4 fruit fly cellular contexts compared by ENCODE assay signal in the genomic region with DNA sequence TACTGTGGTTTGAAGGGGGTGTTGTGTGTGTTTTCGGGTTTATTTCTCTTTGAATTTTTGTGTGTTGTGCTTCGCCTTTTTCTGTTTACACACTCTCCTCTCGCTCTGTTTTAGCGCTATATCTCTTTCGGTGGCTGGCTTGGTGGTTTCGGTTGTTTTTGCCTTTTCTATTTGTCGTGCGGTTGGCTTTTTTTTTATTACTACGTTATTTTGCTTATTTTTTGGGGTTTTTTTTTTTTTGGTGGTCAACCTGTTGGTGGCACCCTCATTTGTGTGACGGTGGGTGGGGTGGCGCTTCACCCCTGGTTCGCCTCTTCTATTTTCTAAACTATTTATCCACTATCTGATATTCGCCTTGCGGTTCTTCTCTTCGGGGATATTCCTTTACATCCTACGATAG.
TF ChIP-seq lines count a peak whose summit lies in the region.

No protein-coding gene starts in this region.

- TF ChIP-seq CTCF in whole organism, embryonic (GFP tag; optimal IDR thresholded peaks at IDR 0.05; lab: Kevin White, UChicago) = no peak

TF ChIP-seq in whole organism, embryonic, 481 proteins besides CTCF, POLR2A, EP300 and RAD21:
- TF ChIP-seq Drgx (GFP tag; IDR thresholded peaks at IDR 0.05; lab: Robert Waterston, UW) (peak; percentile 50; the same call in 1 of the 2 replicates), slp2 (GFP tag; optimal IDR thresholded peaks at IDR 0.05; lab: Kevin White, UChicago) (no peak), CG13624 (GFP tag; optimal IDR thresholded peaks at IDR 0.05; lab: Kevin White, UChicago) (no peak), Dll (GFP tag; IDR thresholded peaks at IDR 0.05; lab: Robert Waterston, UW; ENCODE audit: partially characterized antibody) (0 out of 4 replicates have a peak, but pooled peaks have one; percentile 24), sqz (GFP tag; optimal IDR thresholded peaks at IDR 0.05; lab: Kevin White, UChicago) (no peak), gro (GFP tag; optimal IDR thresholded peaks at IDR 0.05; lab: Kevin White, UChicago) (no peak), sens (GFP tag; lab: Kevin White, UChicago) (peak; percentile 27)

TF ChIP-seq in whole organism, prepupa, 60 proteins besides CTCF, POLR2A, EP300 and RAD21 (continues in another document):
- no peak for TF ChIP-seq Gug (GFP tag; IDR thresholded peaks at IDR 0.05; lab: Robert Waterston, UW)
- no peak for TF ChIP-seq Ets96B (tag; optimal IDR thresholded peaks at IDR 0.05; lab: Kevin White, UChicago)
- no peak for TF ChIP-seq CG7368 (GFP tag; optimal IDR thresholded peaks at IDR 0.05; lab: Kevin White, UChicago)
- no peak for TF ChIP-seq Sox102F (GFP tag; optimal IDR thresholded peaks at IDR 0.05; lab: Kevin White, UChicago)
- TF ChIP-seq spab (GFP tag; optimal IDR thresholded peaks at IDR 0.05; lab: Kevin White, UChicago) = no peak
- TF ChIP-seq Sox15 (GFP tag; optimal IDR thresholded peaks at IDR 0.05; lab: Kevin White, UChicago) = no peak
- no peak for TF ChIP-seq Hr38 (GFP tag; optimal IDR thresholded peaks at IDR 0.05; lab: Kevin White, UChicago)
- no peak for TF ChIP-seq dac (GFP tag; optimal IDR thresholded peaks at IDR 0.05; lab: Kevin White, UChicago)
- no peak for TF ChIP-seq CG16779 (tag; optimal IDR thresholded peaks at IDR 0.05; lab: Kevin White, UChicago)
- no peak for TF ChIP-seq CG3919 (GFP tag; optimal IDR thresholded peaks at IDR 0.05; lab: Kevin White, UChicago)
- no peak for TF ChIP-seq CG11762 (GFP tag; optimal IDR thresholded peaks at IDR 0.05; lab: Kevin White, UChicago; ENCODE audit: insufficient read depth)
- TF ChIP-seq fkh (GFP tag; optimal IDR thresholded peaks at IDR 0.05; lab: Kevin White, UChicago) = no peak
- TF ChIP-seq vri (GFP tag; optimal IDR thresholded peaks at IDR 0.05; lab: Kevin White, UChicago) = no peak
- no peak for TF ChIP-seq fd85E (GFP tag; optimal IDR thresholded peaks at IDR 0.05; lab: Kevin White, UChicago)
- TF ChIP-seq CG3032 (tag; optimal IDR thresholded peaks at IDR 0.05; lab: Kevin White, UChicago) = no peak
- peak; percentile 55 for TF ChIP-seq Eip78C (GFP tag; lab: Kevin White, UChicago)
- no peak for TF ChIP-seq CG8632 (GFP tag; optimal IDR thresholded peaks at IDR 0.05; lab: Kevin White, UChicago)
- no peak for TF ChIP-seq cyc (GFP tag; optimal IDR thresholded peaks at IDR 0.05; lab: Kevin White, UChicago)
- TF ChIP-seq pdm3 (GFP tag; optimal IDR thresholded peaks at IDR 0.05; lab: Kevin White, UChicago) = no peak
- no peak for TF ChIP-seq net (GFP tag; optimal IDR thresholded peaks at IDR 0.05; lab: Kevin White, UChicago)
- peak; percentile 79 for TF ChIP-seq CG8119 (GFP tag; IDR thresholded peaks at IDR 0.05; lab: Robert Waterston, UW)
- no peak for TF ChIP-seq Eip93F (GFP tag; optimal IDR thresholded peaks at IDR 0.05; lab: Kevin White, UChicago)
- no peak for TF ChIP-seq CG9139 (GFP tag; optimal IDR thresholded peaks at IDR 0.05; lab: Kevin White, UChicago)
- TF ChIP-seq CG6854 (GFP tag; optimal IDR thresholded peaks at IDR 0.05; lab: Kevin White, UChicago) = no peak
- no peak for TF ChIP-seq CG10669 (GFP tag; optimal IDR thresholded peaks at IDR 0.05; lab: Kevin White, UChicago)
- TF ChIP-seq CG6276 (GFP tag; optimal IDR thresholded peaks at IDR 0.05; lab: Kevin White, UChicago) = peak; percentile 65
- peak; percentile 65 for TF ChIP-seq CG15336 (GFP tag; IDR thresholded peaks at IDR 0.05; lab: Robert Waterston, UW)
- TF ChIP-seq CG31627 (GFP tag; optimal IDR thresholded peaks at IDR 0.05; lab: Kevin White, UChicago) = no peak

TF ChIP-seq in whole organism, pupa, 21 proteins besides CTCF, POLR2A, EP300 and RAD21:
- TF ChIP-seq rn (GFP tag; IDR thresholded peaks at IDR 0.05; lab: Robert Waterston, UW) (peak; percentile 29; the same call in 1 of the 2 replicates), CG32121 (GFP tag; IDR thresholded peaks at IDR 0.05; lab: Robert Waterston, UW) (peak; percentile 46; the same call in 1 of the 2 replicates), Ets98B (GFP tag; IDR thresholded peaks at IDR 0.05; lab: Robert Waterston, UW) (peak; percentile 70; the same call in 1 of the 2 replicates), CG12605 (GFP tag; IDR thresholded peaks at IDR 0.05; lab: Robert Waterston, UW) (peak; percentile 41), Pif1B (GFP tag; optimal IDR thresholded peaks at IDR 0.05; lab: Kevin White, UChicago) (no peak), CG4496 (GFP tag; IDR thresholded peaks at IDR 0.05; lab: Robert Waterston, UW) (peak; percentile 33; the same call in 1 of the 3 replicates), CG9948 (tag; optimal IDR thresholded peaks at IDR 0.05; lab: Kevin White, UChicago) (no peak)

TF ChIP-seq in whole organism, wandering third instar larva, 38 proteins besides CTCF, POLR2A, EP300 and RAD21:
- TF ChIP-seq psq (GFP tag; optimal IDR thresholded peaks at IDR 0.05; lab: Kevin White, UChicago) (peak; percentile 41), foxo (GFP tag; optimal IDR thresholded peaks at IDR 0.05; lab: Kevin White, UChicago) (no peak)
TF ChIP-seq in whole organism, wandering third instar larva: peak in this region for 1.
